Worm (Caenorhabditis elegans) whole organism, late embryonic: ENCODE measurements around the gene Y39G8B.13.
"Not testable (repeated sequence)": the region's sequence is repeated elsewhere in the genome, so short reads cannot be mapped to it uniquely, and the experiment has no call there.

Experiments
- C08G9.2 ChIP-seq: sonication (generic microtip); optimal IDR thresholded peaks from 2 replicates; lab custom pipeline; 2016; ENCODE audit warnings: mild to moderate bottlenecking, missing genetic modification characterization, moderate library complexity, missing compliant biosample characterization
- C38D4.7 ChIP-seq: fragments of 200-800 bp; sonication (Bioruptor generic); optimal IDR thresholded peaks from 2 replicates; lab custom pipeline; 2018; ENCODE audit warnings: mild to moderate bottlenecking, missing genetic modification characterization, moderate library complexity, missing compliant biosample characterization
- F13H6.1 ChIP-seq: sonication (generic microtip); optimal IDR thresholded peaks from 2 replicates; lab custom pipeline; 2016; ENCODE audit warnings: missing genetic modification characterization, missing compliant biosample characterization
- T23F11.4 ChIP-seq: fragments of 200-800 bp; sonication (Bioruptor generic); optimal IDR thresholded peaks from 2 replicates; lab custom pipeline; 2018; ENCODE audit warnings: mild to moderate bottlenecking, missing genetic modification characterization, missing compliant biosample characterization
- Y22D7AL.16 ChIP-seq: sonication (generic microtip); optimal IDR thresholded peaks from 2 replicates; lab custom pipeline; 2016; ENCODE audit warnings: missing genetic modification characterization, missing compliant biosample characterization
- ama-1 ChIP-seq: fragments of 150-350 bp; optimal IDR thresholded peaks from 2 replicates; lab custom pipeline; 2014
- ceh-14 ChIP-seq: sonication (generic microtip); optimal IDR thresholded peaks from 2 replicates; lab custom pipeline; 2016; ENCODE audit warnings: missing genotype, missing genetic modification characterization, missing compliant biosample characterization
- ceh-18 ChIP-seq: sonication (generic microtip); optimal IDR thresholded peaks from 2 replicates; lab custom pipeline; 2016; ENCODE audit warnings: missing genetic modification characterization, missing compliant biosample characterization
- ceh-2 ChIP-seq: sonication (generic microtip); optimal IDR thresholded peaks from 2 replicates; lab custom pipeline; 2016; ENCODE audit warnings: missing genotype, missing genetic modification characterization, missing compliant biosample characterization
- ceh-22 ChIP-seq: sonication (generic microtip); optimal IDR thresholded peaks from 2 replicates; lab custom pipeline; 2017; ENCODE audit warnings: missing biosample characterization, missing genetic modification characterization
- ceh-30 ChIP-seq: fragments of 150-350 bp; optimal IDR thresholded peaks from 2 replicates; lab custom pipeline; 2014; ENCODE audit warnings: missing biosample characterization, missing genetic modification characterization
- ceh-34 ChIP-seq: sonication (generic microtip); optimal IDR thresholded peaks from 2 replicates; lab custom pipeline; 2016; ENCODE audit warnings: mild to moderate bottlenecking, missing genetic modification characterization, missing compliant biosample characterization
- ceh-45 ChIP-seq: fragments of 200-800 bp; sonication (Bioruptor generic); IDR thresholded peaks from 2 replicates; pipeline ENCODE4 v1.3.6; 2022; ENCODE audit warnings: missing genetic modification reagents, missing genetic modification characterization, missing compliant biosample characterization
- ceh-48 ChIP-seq: sonication (generic microtip); optimal IDR thresholded peaks from 2 replicates; lab custom pipeline; 2016; ENCODE audit warnings: missing genetic modification characterization, inconsistent platforms, missing compliant biosample characterization
- ceh-9 ChIP-seq: sonication (generic microtip); optimal IDR thresholded peaks from 2 replicates; lab custom pipeline; 2016; ENCODE audit warnings: mild to moderate bottlenecking, missing genetic modification characterization, inconsistent platforms, missing compliant biosample characterization
- elt-2 ChIP-seq: sonication (generic microtip); optimal IDR thresholded peaks from 2 replicates; lab custom pipeline; 2016; ENCODE audit warnings: missing genetic modification reagents, missing genetic modification characterization, missing compliant biosample characterization
- fkh-6 ChIP-seq: sonication (generic microtip); optimal IDR thresholded peaks from 2 replicates; lab custom pipeline; 2016; ENCODE audit warnings: missing genetic modification characterization, missing compliant biosample characterization
- gmeb-2 ChIP-seq: sonication (generic microtip); optimal IDR thresholded peaks from 2 replicates; lab custom pipeline; 2016; ENCODE audit warnings: missing genetic modification characterization, inconsistent platforms, missing compliant biosample characterization
- hlh-13 ChIP-seq: fragments of 200-800 bp; sonication (Bioruptor generic); optimal IDR thresholded peaks from 2 replicates; lab custom pipeline; 2018; ENCODE audit warnings: mild to moderate bottlenecking, missing genetic modification characterization, missing compliant biosample characterization
- hlh-30 ChIP-seq: sonication (generic microtip); optimal IDR thresholded peaks from 2 replicates; lab custom pipeline; 2017; ENCODE audit warnings: antibody characterized with exemption, missing genetic modification characterization, missing compliant biosample characterization; ENCODE audit not compliant: insufficient read depth
- hlh-8 ChIP-seq: sonication (generic microtip); optimal IDR thresholded peaks from 2 replicates; lab custom pipeline; 2016; ENCODE audit warnings: missing genotype, missing genetic modification characterization, missing compliant biosample characterization
- lim-6 ChIP-seq: sonication (generic microtip); optimal IDR thresholded peaks from 2 replicates; lab custom pipeline; 2016; ENCODE audit warnings: missing genetic modification characterization, missing compliant biosample characterization
- lin-11 ChIP-seq: fragments of 200-800 bp; sonication (Bioruptor generic); optimal IDR thresholded peaks from 2 replicates; lab custom pipeline; 2018; ENCODE audit warnings: mild to moderate bottlenecking, missing genetic modification characterization, missing compliant biosample characterization
- mec-3 ChIP-seq: sonication (generic microtip); optimal IDR thresholded peaks from 2 replicates; lab custom pipeline; 2016; ENCODE audit warnings: borderline replicate concordance, missing genetic modification characterization, missing compliant biosample characterization
- nfya-1 ChIP-seq: sonication (generic microtip); optimal IDR thresholded peaks from 2 replicates; lab custom pipeline; 2017; ENCODE audit warnings: missing genetic modification characterization, mild to moderate bottlenecking, missing compliant biosample characterization, antibody characterized with exemption, moderate library complexity
- nhr-11 ChIP-seq: fragments of 150-350 bp; optimal IDR thresholded peaks from 2 replicates; lab custom pipeline; 2014; ENCODE audit warnings: missing biosample characterization, missing genetic modification characterization
- nhr-232 ChIP-seq: sonication (generic microtip); optimal IDR thresholded peaks from 2 replicates; lab custom pipeline; 2016; ENCODE audit warnings: missing genetic modification characterization, missing compliant biosample characterization
- pag-3 ChIP-seq: sonication (generic microtip); optimal IDR thresholded peaks from 2 replicates; lab custom pipeline; 2016; ENCODE audit warnings: missing compliant biosample characterization, missing genetic modification characterization, borderline replicate concordance
- pat-9 ChIP-seq: fragments of 200-800 bp; sonication (Bioruptor generic); optimal IDR thresholded peaks from 2 replicates; lab custom pipeline; 2018; ENCODE audit warnings: mild to moderate bottlenecking, missing genetic modification characterization, moderate library complexity, missing compliant biosample characterization
- pha-2 ChIP-seq: sonication (generic microtip); optimal IDR thresholded peaks from 2 replicates; lab custom pipeline; 2017; ENCODE audit warnings: mild to moderate bottlenecking, missing genetic modification characterization, missing compliant biosample characterization
- pha-4 ChIP-seq: fragments of 150-350 bp; optimal IDR thresholded peaks from 2 replicates; lab custom pipeline; 2018; ENCODE audit warnings: missing biosample characterization, missing genetic modification reagents, missing genetic modification characterization
- ref-2 ChIP-seq: sonication (generic microtip); optimal IDR thresholded peaks from 2 replicates; lab custom pipeline; 2016; ENCODE audit warnings: missing genetic modification characterization, missing compliant biosample characterization
- rnt-1 ChIP-seq: sonication (generic microtip); optimal IDR thresholded peaks from 2 replicates; lab custom pipeline; 2016; ENCODE audit warnings: missing genetic modification characterization, missing compliant biosample characterization
- sdc-2 ChIP-seq: sonication (generic microtip); optimal IDR thresholded peaks from 2 replicates; lab custom pipeline; 2016; ENCODE audit warnings: missing genotype, missing genetic modification characterization, missing compliant biosample characterization
- sox-2 ChIP-seq: fragments of 200-800 bp; sonication (Bioruptor generic); IDR thresholded peaks from 2 replicates; pipeline ENCODE4 v1.3.6; 2022; ENCODE audit warnings: missing genetic modification reagents, missing genetic modification characterization, missing compliant biosample characterization
- tbx-7 ChIP-seq: sonication (generic microtip); optimal IDR thresholded peaks from 2 replicates; lab custom pipeline; 2016; ENCODE audit warnings: missing genotype, missing genetic modification characterization, missing compliant biosample characterization
- unc-3 ChIP-seq, 2 experiments: fragments of 200-800 bp in 1 of 2; sonication (Bioruptor generic) in 1 of 2; sonication (generic microtip) in 1 of 2; conservative IDR thresholded peaks in 1 of 2; optimal IDR thresholded peaks in 1 of 2; 2 replicates each; pipeline versions ENCODE4 v1.3.6 to Lab custom; 2016 to 2022; ENCODE audit warnings: missing compliant biosample characterization in 2 of 2, missing genetic modification characterization in 2 of 2, missing genetic modification reagents in 1 of 2
- zip-5 ChIP-seq: sonication (generic microtip); optimal IDR thresholded peaks from 2 replicates; lab custom pipeline; 2016; ENCODE audit warnings: missing genetic modification characterization, missing compliant biosample characterization
- ztf-16 ChIP-seq: sonication (generic microtip); optimal IDR thresholded peaks from 2 replicates; lab custom pipeline; 2017; ENCODE audit warnings: missing genetic modification characterization, missing compliant biosample characterization

The Y39G8B.13 gene

DNA sequence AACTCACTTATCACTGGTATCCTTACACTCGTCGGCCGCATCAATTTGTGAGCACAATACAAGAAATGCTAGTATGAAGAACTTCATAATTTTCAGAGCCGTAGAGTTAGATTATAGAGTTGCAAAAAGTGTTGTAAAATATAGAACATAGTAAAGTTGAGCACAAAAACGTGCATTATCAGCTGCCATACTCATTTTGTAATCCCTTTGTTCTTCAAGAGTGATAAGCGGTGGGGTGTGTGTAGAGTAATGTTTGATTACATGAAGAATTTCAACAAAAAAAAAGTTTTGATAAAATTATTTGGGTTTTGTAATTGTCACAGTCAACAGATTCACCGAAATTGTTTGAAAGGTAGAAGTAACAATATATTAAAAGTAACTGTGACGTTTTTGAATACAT is at the start of gene Y39G8B.13, which contains the start of gene Y39G8B.10:
Gene Y39G8B.13 (minus strand): TSS at position 125 of the 400 bp plus-strand sequence.
Gene Y39G8B.10 (minus strand): TSS at position 193 of the 400 bp plus-strand sequence.
- peak; percentile 56 for TF ChIP-seq elt-2 (tag; lab: Kevin White, UChicago)
- TF ChIP-seq nhr-11, result no peak

DNA sequence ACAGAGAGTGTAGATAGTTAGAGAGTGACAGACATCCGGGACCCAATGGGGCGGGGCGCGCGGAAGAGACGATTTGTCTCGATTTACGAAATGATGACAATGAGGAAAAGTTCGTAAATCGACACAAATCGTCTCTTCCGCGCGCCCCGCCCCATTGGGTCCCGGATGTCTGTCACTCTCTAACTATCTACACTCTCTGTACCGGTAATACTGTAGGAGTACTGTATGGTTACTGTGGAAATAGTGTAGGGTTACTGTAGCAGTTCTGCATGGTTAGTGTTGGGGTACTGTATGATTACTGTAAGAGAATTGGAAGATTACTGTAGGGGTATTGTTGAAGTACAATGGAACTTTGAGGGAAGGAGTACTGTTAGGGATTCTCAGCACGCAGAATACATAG is 38.4 kb upstream of the Y39G8B.13 start, which contains the start of gene F01D5.10:
Gene F01D5.10 (minus strand): TSS at position 101 of the 400 bp plus-strand sequence.
- not testable (repeated sequence) for TF ChIP-seq ceh-30 (tag; lab: Kevin White, UChicago); sdc-2; pag-3

DNA sequence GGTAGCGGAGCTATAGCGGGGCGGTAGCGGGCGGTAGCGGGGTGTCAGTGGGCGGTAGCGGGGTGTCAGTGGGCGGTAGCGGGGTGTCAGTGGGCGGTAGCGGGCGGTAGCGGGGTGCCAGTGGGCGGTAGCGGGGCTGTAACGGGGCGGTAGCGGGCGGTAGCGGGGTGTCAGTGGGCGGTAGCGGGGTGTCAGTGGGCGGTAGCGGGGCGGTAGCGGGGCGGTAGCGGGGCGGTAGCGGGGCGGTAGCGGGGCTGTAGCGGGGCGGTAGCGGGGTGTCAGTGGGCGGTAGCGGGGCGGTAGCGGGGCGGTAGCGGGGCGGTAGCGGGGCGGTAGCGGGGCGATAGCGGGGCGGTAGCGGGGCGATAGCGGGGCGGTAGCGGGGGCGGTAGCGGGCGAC is 36.8 kb upstream of the Y39G8B.13 start:
- TF ChIP-seq unc-3 (GFP tag; conservative IDR thresholded peaks at IDR 0.05; lab: Robert Waterston, UW) (0 out of 2 replicates have a peak, but pooled peaks have one; percentile 3), ceh-45 (0 out of 2 replicates have a peak, but pooled peaks have one; percentile 11), pat-9 (tag; lab: Kevin White, UChicago) (peak; percentile 37)
- TF ChIP-seq unc-3 (tag; optimal IDR thresholded peaks at IDR 0.05; lab: Kevin White, UChicago), result not testable (repeated sequence)
- TF ChIP-seq, all 69 proteins: peak for 3; not testable (repeated sequence) for 66

DNA sequence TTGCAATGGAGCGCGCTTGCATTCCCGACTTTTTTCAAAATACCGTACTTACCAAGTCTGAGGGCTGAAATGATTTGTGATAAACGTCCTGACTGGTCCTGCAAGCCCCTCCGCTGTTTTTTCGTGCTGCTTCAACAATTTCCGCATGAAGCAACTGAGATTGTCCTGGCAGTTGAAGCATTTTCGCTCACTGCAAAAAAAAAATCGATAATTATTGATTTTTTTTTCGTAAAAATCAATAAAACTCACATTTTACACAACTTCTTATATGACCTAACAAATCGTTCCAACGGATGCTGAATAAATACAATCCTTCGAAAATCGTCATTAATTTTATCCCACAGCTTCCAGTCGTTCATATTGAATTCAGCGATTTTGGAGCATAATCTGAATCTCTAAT is 36.0 kb upstream of the Y39G8B.13 start:
- no peak for TF ChIP-seq F13H6.1 (tag; lab: Kevin White, UChicago)
- peak; percentile 9 for TF ChIP-seq ceh-48

DNA sequence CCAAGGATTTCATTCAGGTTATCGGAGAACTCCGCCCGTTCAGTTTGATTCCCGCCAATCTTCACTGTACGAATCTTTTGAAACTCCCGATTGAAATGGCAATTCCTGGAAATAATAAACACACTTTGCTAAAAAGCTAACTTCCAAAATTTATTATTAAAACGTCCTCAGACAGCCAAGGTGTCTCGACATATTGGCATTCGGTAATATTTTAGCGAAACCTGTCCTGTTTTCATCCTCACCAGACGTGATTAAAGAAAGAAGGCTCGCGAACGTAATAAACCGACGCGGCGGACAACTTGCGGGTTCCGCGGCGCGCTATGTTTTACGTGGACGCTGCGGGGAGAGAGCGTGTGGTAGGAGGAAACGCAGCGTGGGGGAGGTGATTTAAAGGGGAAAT is 35.3 kb upstream of the Y39G8B.13 start:
- TF ChIP-seq nfya-1 (tag; lab: Kevin White, UChicago) (peak; percentile 9), lim-6 (no peak), elt-2 (tag; lab: Kevin White, UChicago) (peak; percentile 7), ama-1 (lab: Kevin White, UChicago) (peak; percentile 76)

DNA sequence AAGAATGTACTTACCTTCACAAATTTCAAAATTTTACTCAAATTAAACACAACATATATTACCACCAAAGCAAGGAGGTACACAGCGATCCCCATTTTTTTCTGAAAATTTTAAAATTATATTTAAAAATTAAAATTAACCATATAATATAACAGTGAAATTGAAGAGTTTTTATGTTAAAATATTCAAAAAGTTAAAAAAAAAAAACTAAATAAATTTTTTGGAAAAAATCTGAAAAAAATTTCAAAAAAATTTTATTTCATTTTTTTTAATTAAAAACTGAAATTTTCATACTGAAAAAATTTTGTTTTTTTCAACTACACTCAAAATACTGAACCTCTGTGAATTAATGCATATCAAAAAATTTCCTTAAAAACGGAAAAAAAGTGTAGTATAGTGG is 34.0 kb upstream of the Y39G8B.13 start, which contains the start of gene cyp-37A1:
Gene cyp-37A1 (minus strand): TSS at position 101 of the 400 bp plus-strand sequence.
- TF ChIP-seq F13H6.1 (tag; lab: Kevin White, UChicago), result no peak
- TF ChIP-seq fkh-6 (tag; lab: Kevin White, UChicago), result no peak
- TF ChIP-seq mec-3 (tag; lab: Kevin White, UChicago), result no peak
- TF ChIP-seq ceh-2 (tag; lab: Kevin White, UChicago), result no peak
- TF ChIP-seq gmeb-2 (tag; lab: Kevin White, UChicago), result no peak
- no peak for TF ChIP-seq ceh-48
- no peak for TF ChIP-seq hlh-8 (tag; lab: Kevin White, UChicago)
- TF ChIP-seq ceh-22 (tag; lab: Kevin White, UChicago), result no peak
- TF ChIP-seq ceh-9 (tag; lab: Kevin White, UChicago), result no peak
- no peak for TF ChIP-seq ref-2 (tag; lab: Kevin White, UChicago)
- no peak for TF ChIP-seq pat-9 (tag; lab: Kevin White, UChicago)
- TF ChIP-seq ztf-16 (tag; lab: Kevin White, UChicago), result no peak
- no peak for TF ChIP-seq hlh-30 (tag; lab: Kevin White, UChicago)
- TF ChIP-seq elt-2 (tag; lab: Kevin White, UChicago), result no peak
- TF ChIP-seq lin-11, result no peak
- TF ChIP-seq ceh-34 (tag; lab: Kevin White, UChicago), result no peak
- no peak for TF ChIP-seq pha-2 (tag; lab: Kevin White, UChicago)
- no peak for TF ChIP-seq nhr-232 (tag; lab: Kevin White, UChicago)
- TF ChIP-seq T23F11.4 (GFP tag; lab: Kevin White, UChicago), result no peak
- no peak for TF ChIP-seq ceh-18 (tag; lab: Kevin White, UChicago)

DNA sequence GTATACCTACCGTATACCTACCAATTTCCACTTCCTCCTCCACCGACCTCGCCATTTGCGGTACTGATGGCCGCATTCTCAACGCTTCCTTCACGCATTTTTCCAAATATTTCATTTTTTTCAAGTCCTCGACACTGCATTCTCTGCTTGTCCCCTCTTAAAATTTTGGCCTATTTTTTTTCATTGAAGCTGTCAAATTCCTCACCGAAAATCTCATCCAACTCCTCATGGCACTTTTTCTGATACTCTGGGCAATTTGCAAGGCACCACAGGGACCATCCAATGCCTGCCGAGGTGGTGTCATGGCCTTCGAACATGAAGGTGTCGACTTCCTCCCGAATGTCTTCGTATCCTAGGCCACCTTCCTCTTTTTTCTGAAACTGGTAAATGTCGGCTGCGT is 31.8 kb upstream of the Y39G8B.13 start:
- TF ChIP-seq lim-6 (no peak), F13H6.1 (tag; lab: Kevin White, UChicago) (no peak), tbx-7 (tag; lab: Kevin White, UChicago) (no peak), zip-5 (tag; lab: Kevin White, UChicago) (no peak), ceh-14 (tag; lab: Kevin White, UChicago) (no peak), fkh-6 (tag; lab: Kevin White, UChicago) (no peak), pat-9 (tag; lab: Kevin White, UChicago) (no peak), pha-4 (tag; lab: Kevin White, UChicago) (no peak), hlh-13 (no peak), nhr-11 (no peak), sox-2 (no peak), unc-3 (GFP tag; conservative IDR thresholded peaks at IDR 0.05; lab: Robert Waterston, UW) (no peak), unc-3 (tag; optimal IDR thresholded peaks at IDR 0.05; lab: Kevin White, UChicago) (no peak), rnt-1 (tag; lab: Kevin White, UChicago) (no peak), Y22D7AL.16 (tag; lab: Kevin White, UChicago) (no peak), C38D4.7 (GFP tag; lab: Kevin White, UChicago) (no peak), C08G9.2 (tag; lab: Kevin White, UChicago) (no peak)
